Fruit fly (Drosophila melanogaster) whole organism: ENCODE data around the gene Sbat.

Experiments used
- CG8478 ChIP-seq: fragments of >200 bp; optimal IDR thresholded peaks from 2 replicates; lab custom pipeline; 2018; ENCODE audit warnings: inconsistent platforms
- pan ChIP-seq: fragments of >200 bp; optimal IDR thresholded peaks from 2 replicates; lab custom pipeline; 2017
- psq ChIP-seq: fragments of >200 bp; optimal IDR thresholded peaks from 2 replicates; lab custom pipeline; 2017

DNA sequence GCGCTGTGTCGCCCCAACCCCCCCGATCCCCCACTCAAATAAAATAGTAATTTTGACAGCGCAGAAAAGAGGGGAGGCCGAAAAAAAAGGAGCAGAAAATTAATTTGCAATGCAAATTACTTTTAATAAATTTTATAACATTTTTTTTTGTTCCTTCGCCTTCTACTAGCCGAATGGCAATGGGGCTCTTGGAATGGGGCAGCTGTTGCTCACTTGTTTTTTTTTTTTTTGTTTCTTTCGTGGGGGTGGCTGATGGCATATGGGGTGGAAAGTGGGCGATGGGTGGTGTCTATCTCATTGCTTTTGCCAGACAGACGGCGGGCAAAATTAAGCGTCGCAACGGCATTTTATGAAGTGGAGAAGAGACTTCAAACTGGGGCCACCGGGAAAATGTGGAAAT, 42.5 kb downstream of the Sbat start:
- TF ChIP-seq psq (lab: Kevin White, UChicago) (no peak), pan (lab: Kevin White, UChicago) (no peak), CG8478 (lab: Kevin White, UChicago) (no peak)
